Worm (Caenorhabditis elegans): Measurements from ENCODE around the gene F10G2.7.
"Not testable (repeated sequence)": the region's sequence is repeated elsewhere in the genome, so short reads cannot be mapped to it uniquely, and the experiment has no call there.

The F10G2.7 gene

ce11 chrV:7337218-7337617, at the start of gene F10G2.7:
F10G2.7 (minus strand) TSS chrV:7337318.
- not testable (repeated sequence) for TF ChIP-seq duxl-1 (tag; optimal IDR thresholded peaks at IDR 0.05; ENCODE audit: poor library complexity); zip-11 (GFP tag; IDR thresholded peaks at IDR 0.05); dpl-1 (GFP tag; optimal IDR thresholded peaks at IDR 0.05)

ce11 chrV:7386052-7386573, 49.0 kb upstream of the F10G2.7 start, which contains the start of gene srp-6:
srp-6 (minus strand) TSS chrV:7386102.
- TF ChIP-seq ctbp-1 (GFP tag; IDR thresholded peaks at IDR 0.05) = no peak
- TF ChIP-seq dmd-6 (GFP tag; IDR thresholded peaks at IDR 0.05) = no peak
- TF ChIP-seq sdz-12 (GFP tag; optimal IDR thresholded peaks at IDR 0.05) = no peak
- TF ChIP-seq D1046.2 (GFP tag; IDR thresholded peaks at IDR 0.05) = no peak
- no peak for TF ChIP-seq rbr-2 (tag; optimal IDR thresholded peaks at IDR 0.05)
- no peak for TF ChIP-seq nhr-41 (GFP tag; IDR thresholded peaks at IDR 0.05)
- TF ChIP-seq nhr-25 (tag; optimal IDR thresholded peaks at IDR 0.05; ENCODE audit: borderline replicate concordance, insufficient read depth) = no peak
- TF ChIP-seq aly-2 (tag; optimal IDR thresholded peaks at IDR 0.05) = no peak
- TF ChIP-seq attf-4 (tag; optimal IDR thresholded peaks at IDR 0.05) = no peak
- TF ChIP-seq spr-1 (tag; optimal IDR thresholded peaks at IDR 0.05) = no peak
- no peak for TF ChIP-seq F44E2.7 (GFP tag; IDR thresholded peaks at IDR 0.05)
- peak; percentile 9 for TF ChIP-seq nhr-11 (tag; optimal IDR thresholded peaks at IDR 0.05)
- no peak for TF ChIP-seq php-3 (GFP tag; IDR thresholded peaks at IDR 0.05)
- peak in 1 of 2 experiments; percentile 66 for TF ChIP-seq unc-62 (GFP tag; optimal IDR thresholded peaks at IDR 0.05 in 1 of 2)
- TF ChIP-seq unc-62 (tag; optimal IDR thresholded peaks at IDR 0.05) = no peak
- peak; percentile 10 for TF ChIP-seq dve-1 (tag; optimal IDR thresholded peaks at IDR 0.05; ENCODE audit: insufficient read depth)
- TF ChIP-seq fos-1 (tag; optimal IDR thresholded peaks at IDR 0.05) = no peak
- TF ChIP-seq F49E8.2 (tag; optimal IDR thresholded peaks at IDR 0.05; ENCODE audit: borderline replicate concordance) = no peak
- no peak for TF ChIP-seq mdt-29 (GFP tag; IDR thresholded peaks at IDR 0.05)
- no peak for TF ChIP-seq hif-1 (tag; optimal IDR thresholded peaks at IDR 0.05)
- TF ChIP-seq unc-130 (GFP tag; optimal IDR thresholded peaks at IDR 0.05) = no peak
- no peak for TF ChIP-seq nhr-10 (tag; optimal IDR thresholded peaks at IDR 0.05)
- TF ChIP-seq ceh-32 (tag; optimal IDR thresholded peaks at IDR 0.05; ENCODE audit: poor library complexity) = no peak
- no peak for TF ChIP-seq aha-1 (tag)

- TF ChIP-seq aha-1 (tag) = peak; percentile 22
- TF ChIP-seq nhr-10 (tag; optimal IDR thresholded peaks at IDR 0.05) = no peak
- no peak for TF ChIP-seq nhr-111 (GFP tag; optimal IDR thresholded peaks at IDR 0.05)
Measured at ce11 chrV:7381008-7381407, 43.9 kb upstream of the F10G2.7 start, which contains the start of gene C03G6.17. C03G6.17 (minus strand) TSS chrV:7381108.

- no peak for TF ChIP-seq dve-1 (tag; optimal IDR thresholded peaks at IDR 0.05; ENCODE audit: insufficient read depth)
- no peak for TF ChIP-seq Y48G9A.11 (GFP tag; IDR thresholded peaks at IDR 0.05)
- TF ChIP-seq F37D6.2 (tag; optimal IDR thresholded peaks at IDR 0.05) = no peak
- no peak for TF ChIP-seq ZK546.5 (tag; optimal IDR thresholded peaks at IDR 0.05)
- TF ChIP-seq T20F7.1 (GFP tag; optimal IDR thresholded peaks at IDR 0.05) = no peak
- TF ChIP-seq fos-1 (tag; optimal IDR thresholded peaks at IDR 0.05) = no peak
- TF ChIP-seq set-16 (GFP tag; IDR thresholded peaks at IDR 0.05) = no peak
- no peak for TF ChIP-seq spr-1 (tag; optimal IDR thresholded peaks at IDR 0.05)
- no peak for TF ChIP-seq D1046.2 (GFP tag; IDR thresholded peaks at IDR 0.05)
Measured at ce11 chrV:7379384-7379783, 42.3 kb upstream of the F10G2.7 start, which contains the start of gene srsx-24. srsx-24 (minus strand) TSS chrV:7379484.

- peak in 1 of 2 experiments; percentile 20 for TF ChIP-seq unc-62 (GFP tag; optimal IDR thresholded peaks at IDR 0.05 in 1 of 2)
- no peak for TF ChIP-seq unc-62 (tag; optimal IDR thresholded peaks at IDR 0.05)
- no peak for TF ChIP-seq ZK337.2 (GFP tag; IDR thresholded peaks at IDR 0.05)
Measured at ce11 chrV:7374090-7374489, 37.0 kb upstream of the F10G2.7 start, which contains the start of gene srx-56. srx-56 (plus strand) TSS chrV:7374390.
